Worm (Caenorhabditis elegans): ENCODE results near the gene pbs-3.
"Not testable (repeated sequence)": the region's sequence is repeated elsewhere in the genome, so short reads cannot be mapped to it uniquely, and the experiment has no call there.

pbs-3 gene

DNA sequence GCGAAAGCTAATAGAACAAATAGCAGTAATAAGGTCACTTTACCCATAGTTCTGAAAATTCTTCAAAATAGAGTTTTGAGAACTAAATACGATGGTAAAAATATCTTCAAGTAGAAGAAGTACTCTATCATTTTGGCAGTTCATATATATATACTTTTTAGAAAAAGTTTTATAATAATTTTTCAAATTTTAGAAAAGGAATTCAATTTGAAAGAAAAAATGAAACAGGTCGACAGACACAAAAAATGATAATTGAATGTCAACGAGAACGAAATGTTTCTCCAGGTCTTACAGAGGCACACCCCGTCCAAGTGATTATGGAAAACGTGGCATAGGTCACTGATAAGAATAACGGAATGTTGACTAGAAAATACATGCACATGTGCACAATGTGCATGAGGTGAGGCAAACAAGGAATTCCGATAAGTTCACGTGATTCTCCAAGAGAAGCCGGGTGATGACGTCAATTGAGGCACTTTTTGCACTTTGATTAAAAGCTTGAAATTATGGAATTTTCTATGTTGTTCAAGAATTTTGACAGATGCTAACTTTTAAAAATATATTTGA is 29.9 kb downstream of the pbs-3 start, which contains the start of gene aagr-2 (continued):
- TF ChIP-seq lin-13 (GFP tag; optimal IDR thresholded peaks at IDR 0.05) (no peak), lir-3 (tag; optimal IDR thresholded peaks at IDR 0.05) (no peak), ceh-44 (GFP tag; IDR thresholded peaks at IDR 0.05) (no peak), F44E2.7 (GFP tag; IDR thresholded peaks at IDR 0.05) (no peak), R02D3.7 (tag; optimal IDR thresholded peaks at IDR 0.05) (no peak), hlh-11 (tag; optimal IDR thresholded peaks at IDR 0.05) (peak; percentile 92), set-16 (GFP tag; IDR thresholded peaks at IDR 0.05) (no peak), T20F7.1 (GFP tag; optimal IDR thresholded peaks at IDR 0.05) (peak; percentile 33), lin-38 (GFP tag; IDR thresholded peaks at IDR 0.05) (no peak), lim-7 (GFP tag; IDR thresholded peaks at IDR 0.05) (no peak), zip-11 (GFP tag; IDR thresholded peaks at IDR 0.05) (no peak)

DNA sequence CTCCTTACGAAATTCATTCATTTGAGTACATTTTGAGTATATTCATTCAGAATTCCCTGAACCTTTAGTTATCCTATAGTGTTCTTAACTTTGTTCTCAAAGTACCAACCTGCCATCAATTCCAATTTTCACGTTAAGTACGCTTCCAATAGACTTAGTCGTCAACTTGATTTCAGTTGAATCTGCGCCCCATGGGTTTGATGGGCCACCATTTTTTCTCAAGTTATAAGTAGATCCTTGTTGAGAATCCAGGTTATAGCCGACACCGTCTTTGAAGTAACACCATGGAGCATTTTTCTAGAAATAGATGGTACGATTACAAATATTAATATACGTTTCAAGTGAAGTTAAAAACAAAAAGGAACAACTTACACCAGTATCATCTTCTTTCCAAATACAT is 30.5 kb downstream of the pbs-3 start:
- TF ChIP-seq D1046.2 (GFP tag; IDR thresholded peaks at IDR 0.05): no peak
- peak; percentile 12 for TF ChIP-seq aha-1 (tag)
- peak in 1 of 2 experiments; percentile 96 for TF ChIP-seq unc-62 (GFP tag; optimal IDR thresholded peaks at IDR 0.05 in 1 of 2)
- TF ChIP-seq unc-62 (tag; optimal IDR thresholded peaks at IDR 0.05): no peak

DNA sequence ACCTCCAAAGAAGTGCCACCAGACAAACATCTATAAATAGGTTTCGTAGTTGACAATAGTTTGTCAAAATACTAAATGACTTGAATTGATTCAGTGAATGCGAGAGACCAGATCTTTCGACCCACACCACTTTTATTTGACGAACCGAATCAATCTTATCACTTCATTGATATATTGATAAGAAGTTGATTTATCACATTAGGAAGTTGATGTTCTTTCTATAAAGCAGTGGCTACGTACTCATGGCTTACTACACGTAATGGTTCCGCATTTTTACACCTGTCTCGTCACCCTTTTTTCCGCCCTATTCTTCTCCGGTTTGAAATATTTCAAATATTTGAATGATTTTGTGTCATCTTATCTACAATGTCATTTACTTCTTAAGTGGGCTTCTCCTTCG is 34.6 kb downstream of the pbs-3 start:
- peak; percentile 42 for TF ChIP-seq dve-1 (tag; optimal IDR thresholded peaks at IDR 0.05; ENCODE audit: insufficient read depth)
- TF ChIP-seq nhr-25 (tag; optimal IDR thresholded peaks at IDR 0.05; ENCODE audit: borderline replicate concordance, insufficient read depth): no peak
- TF ChIP-seq nhr-28 (tag; optimal IDR thresholded peaks at IDR 0.05): peak; percentile 17
- no peak for TF ChIP-seq D1046.2 (GFP tag; IDR thresholded peaks at IDR 0.05)
- TF ChIP-seq F10B5.3 (tag; optimal IDR thresholded peaks at IDR 0.05): no peak
- no peak for TF ChIP-seq set-16 (GFP tag; IDR thresholded peaks at IDR 0.05)
- TF ChIP-seq hlh-11 (tag; optimal IDR thresholded peaks at IDR 0.05): peak; percentile 6
- peak; percentile 63 for TF ChIP-seq pqm-1 (tag; optimal IDR thresholded peaks at IDR 0.05)

DNA sequence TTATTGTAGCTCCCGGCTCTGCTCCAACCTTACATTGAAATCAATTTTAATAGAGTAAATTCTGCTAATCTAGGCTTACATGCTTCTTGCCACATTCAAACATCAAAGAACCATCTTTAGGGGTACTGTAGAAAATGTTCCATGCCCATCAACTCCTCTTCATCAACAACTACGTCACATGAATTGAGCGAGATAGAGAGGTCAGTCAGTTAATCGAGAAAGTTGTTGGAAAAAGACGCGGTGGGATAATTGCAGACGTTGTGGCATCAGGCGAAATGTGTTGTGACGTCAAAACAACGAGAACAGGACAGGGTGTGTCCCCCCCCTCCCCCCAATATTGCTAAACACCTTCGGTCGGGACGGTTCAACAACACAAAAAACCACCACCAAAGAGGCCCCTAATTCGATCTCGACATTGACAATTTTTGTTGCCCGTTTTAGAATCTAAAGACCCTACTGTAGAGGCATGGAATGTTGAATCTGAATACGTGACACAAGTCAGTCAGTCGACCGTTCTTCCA is 36.7 kb downstream of the pbs-3 start:
- TF ChIP-seq unc-62 (GFP tag; optimal IDR thresholded peaks at IDR 0.05 in 1 of 2) (peak in 1 of 2 experiments; percentile 62), unc-62 (tag; optimal IDR thresholded peaks at IDR 0.05) (no peak), set-16 (GFP tag; IDR thresholded peaks at IDR 0.05) (no peak)

DNA sequence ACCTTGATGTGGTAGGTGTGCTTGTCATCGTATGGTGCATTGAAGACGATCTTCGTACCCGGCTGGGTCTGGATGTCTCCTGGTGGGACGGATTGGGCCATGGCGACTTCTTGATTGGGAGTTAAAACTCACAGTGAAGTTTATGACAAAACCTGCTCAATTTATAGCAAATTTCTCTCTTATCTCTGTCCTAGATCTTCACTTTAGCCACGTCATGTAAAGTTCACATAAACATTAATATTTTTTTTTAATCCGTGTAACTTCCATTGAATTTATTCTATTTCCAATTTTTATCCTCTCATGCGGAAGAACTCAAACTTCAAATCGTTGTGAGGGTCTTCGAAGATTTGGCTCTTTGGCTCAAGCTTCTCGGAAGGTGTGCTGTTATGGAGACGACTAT is 38.8 kb downstream of the pbs-3 start, which contains the start of gene msp-31:
TSS of gene msp-31 (minus strand) at position 101 of the 400 bp plus-strand sequence.
- not testable (repeated sequence) for TF ChIP-seq nhr-48 (tag; optimal IDR thresholded peaks at IDR 0.05); ZK337.2 (GFP tag; IDR thresholded peaks at IDR 0.05); aly-2 (tag; optimal IDR thresholded peaks at IDR 0.05)

DNA sequence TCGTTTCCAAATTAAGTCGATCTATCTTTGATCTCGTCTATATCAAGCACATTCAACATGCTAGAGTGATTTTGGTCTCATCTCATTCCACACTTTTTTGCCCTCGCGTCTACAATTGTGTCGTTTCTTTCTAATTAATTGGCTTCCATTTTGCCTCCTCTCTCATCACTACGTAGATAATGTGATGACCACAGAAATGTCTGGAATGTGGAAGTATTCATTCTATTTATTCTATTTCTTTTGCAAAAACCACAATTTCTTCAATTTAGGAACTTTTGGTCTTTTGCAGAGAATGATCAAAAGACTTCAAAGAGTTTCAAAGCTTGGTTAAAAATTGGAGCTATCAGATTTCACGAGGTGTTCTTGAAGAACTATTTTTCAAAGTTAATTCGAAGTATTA is 39.7 kb downstream of the pbs-3 start:
- TF ChIP-seq aha-1 (tag): peak; percentile 48
- no peak for TF ChIP-seq tra-1 (GFP tag; IDR thresholded peaks at IDR 0.05)

DNA sequence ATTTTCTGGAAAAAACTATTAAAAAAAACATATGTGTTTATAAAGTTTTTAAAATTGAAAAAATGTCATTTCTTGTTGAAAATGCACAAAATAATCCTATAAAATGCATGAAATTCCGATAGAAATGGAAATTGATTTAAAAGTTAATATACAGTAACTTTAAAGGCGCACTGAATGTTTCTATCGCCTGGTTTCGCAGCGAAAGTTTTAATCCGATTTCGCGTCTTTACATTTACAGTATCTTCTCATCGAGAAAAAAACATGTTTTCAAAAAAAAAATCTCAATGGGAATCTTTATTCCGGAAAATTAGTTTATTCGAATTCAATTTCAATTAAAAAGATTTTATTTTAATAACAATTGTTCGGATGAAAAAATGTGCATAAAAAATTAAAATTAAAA is 41.0 kb downstream of the pbs-3 start, which contains the start of gene R05F9.11:
TSS of gene R05F9.11 (minus strand) at position 5 of the 400 bp plus-strand sequence.
- TF ChIP-seq php-3 (GFP tag; IDR thresholded peaks at IDR 0.05) (no peak), nhr-41 (GFP tag; IDR thresholded peaks at IDR 0.05) (no peak), lin-15B (tag; optimal IDR thresholded peaks at IDR 0.05) (no peak), set-16 (GFP tag; IDR thresholded peaks at IDR 0.05) (no peak), lsy-2 (tag; optimal IDR thresholded peaks at IDR 0.05) (peak in 1 of 2 experiments; percentile 58), unc-130 (GFP tag; optimal IDR thresholded peaks at IDR 0.05) (peak; percentile 10), lin-1 (GFP tag; IDR thresholded peaks at IDR 0.05) (no peak), ZK546.5 (tag; optimal IDR thresholded peaks at IDR 0.05) (no peak), F49E8.2 (tag; optimal IDR thresholded peaks at IDR 0.05; ENCODE audit: borderline replicate concordance) (peak; percentile 10), Y105C5A.15 (GFP tag; IDR thresholded peaks at IDR 0.05) (no peak), daf-12 (tag; optimal IDR thresholded peaks at IDR 0.05) (no peak)

Data from whole organism, L4 larva.